Fruit fly (Drosophila melanogaster): ENCODE measurements around the gene Wnt4.

The Wnt4 gene

DNA sequence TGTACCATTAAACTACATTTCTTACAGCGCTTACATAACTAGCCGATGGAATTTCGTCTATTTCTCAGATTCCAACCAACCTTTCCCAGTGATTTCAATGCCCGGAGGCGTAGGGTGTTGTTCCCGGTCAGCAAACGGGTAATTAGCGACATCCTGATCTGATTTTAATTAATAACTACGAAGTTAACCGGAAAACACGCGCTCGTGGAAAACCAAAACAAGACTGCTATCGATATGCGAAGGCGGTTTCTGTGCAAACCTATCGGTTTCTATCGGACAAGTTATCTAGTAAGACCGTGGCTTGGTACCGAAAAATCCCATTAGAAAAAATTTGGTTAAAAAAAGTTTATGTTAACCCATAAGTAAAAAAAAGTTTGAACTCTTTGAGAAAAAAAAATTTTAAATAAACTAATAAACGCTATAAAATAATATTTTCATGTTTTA, 54.1 kb downstream of the Wnt4 start, which contains the start of gene mEFG1 (continued):
- TF ChIP-seq CG13296 (GFP tag; optimal IDR thresholded peaks at IDR 0.05) (peak; percentile 13), h (optimal IDR thresholded peaks at IDR 0.05) (no peak), amos (GFP tag; IDR thresholded peaks at IDR 0.05; ENCODE audit: partially characterized antibody) (peak; percentile 75; the same call in 1 of the 2 replicates), chif (GFP tag; optimal IDR thresholded peaks at IDR 0.05) (no peak), CG6654 (GFP tag; optimal IDR thresholded peaks at IDR 0.05) (no peak), E2f1 (GFP tag; IDR thresholded peaks at IDR 0.05) (no peak), onecut (GFP tag; IDR thresholded peaks at IDR 0.05) (no peak), CG11504 (tag; optimal IDR thresholded peaks at IDR 0.05) (peak; percentile 53), Meics (GFP tag; optimal IDR thresholded peaks at IDR 0.05) (no peak), dan (GFP tag; IDR thresholded peaks at IDR 0.05) (no peak), Oaz (GFP tag; IDR thresholded peaks at IDR 0.05) (no peak), hb (GFP tag; IDR thresholded peaks at IDR 0.05; ENCODE audit: partially characterized antibody) (peak; percentile 66; the same call in 1 of the 3 replicates), CG4730 (GFP tag; IDR thresholded peaks at IDR 0.05) (no peak), CG15601 (tag; optimal IDR thresholded peaks at IDR 0.05) (peak; percentile 1), Ptx1 (GFP tag; IDR thresholded peaks at IDR 0.05) (no peak), Nf-YB (GFP tag; optimal IDR thresholded peaks at IDR 0.05) (no peak), BEAF-32 (GFP tag; optimal IDR thresholded peaks at IDR 0.05) (peak; percentile 69), CG15269 (tag; optimal IDR thresholded peaks at IDR 0.05) (peak; percentile 22), CG17829 (tag; optimal IDR thresholded peaks at IDR 0.05) (peak; percentile 26), CG1024 (GFP tag; IDR thresholded peaks at IDR 0.05) (no peak), HLH54F (GFP tag; optimal IDR thresholded peaks at IDR 0.05) (no peak), z (GFP tag; IDR thresholded peaks at IDR 0.05) (no peak), CG18619 (GFP tag; optimal IDR thresholded peaks at IDR 0.05) (no peak), ham (GFP tag; IDR thresholded peaks at IDR 0.05) (no peak), Dll (GFP tag; IDR thresholded peaks at IDR 0.05; ENCODE audit: partially characterized antibody) (peak; percentile 83), CG1832 (GFP tag; optimal IDR thresholded peaks at IDR 0.05) (no peak), sens (GFP tag) (peak; percentile 62), scrt (GFP tag; optimal IDR thresholded peaks at IDR 0.05) (no peak), CG30020 (tag; optimal IDR thresholded peaks at IDR 0.05) (peak; percentile 18), CG13894 (tag; optimal IDR thresholded peaks at IDR 0.05) (peak; percentile 29), sob (GFP tag; IDR thresholded peaks at IDR 0.05) (no peak), zfh2 (GFP tag; optimal IDR thresholded peaks at IDR 0.05) (no peak), hbn (GFP tag; IDR thresholded peaks at IDR 0.05; ENCODE audit: partially characterized antibody) (peak; percentile 73), Aef1 (GFP tag; IDR thresholded peaks at IDR 0.05) (no peak), CG4617 (GFP tag; optimal IDR thresholded peaks at IDR 0.05; ENCODE audit: borderline replicate concordance) (no peak), CG12659 (GFP tag; optimal IDR thresholded peaks at IDR 0.05) (peak; percentile 22), CG6791 (GFP tag; IDR thresholded peaks at IDR 0.05; ENCODE audit: partially characterized antibody) (peak; percentile 81), her (GFP tag; optimal IDR thresholded peaks at IDR 0.05) (no peak), CG18476 (GFP tag; optimal IDR thresholded peaks at IDR 0.05) (no peak), Elba2 (GFP tag; optimal IDR thresholded peaks at IDR 0.05) (no peak), Xbp1 (GFP tag; optimal IDR thresholded peaks at IDR 0.05) (no peak), CG16813 (GFP tag; IDR thresholded peaks at IDR 0.05; ENCODE audit: partially characterized antibody) (peak; percentile 70), Dad (GFP tag; optimal IDR thresholded peaks at IDR 0.05) (no peak), CG6813 (GFP tag; optimal IDR thresholded peaks at IDR 0.05) (no peak), Bdp1 (GFP tag; optimal IDR thresholded peaks at IDR 0.05) (no peak), CG11723 (GFP tag; optimal IDR thresholded peaks at IDR 0.05) (no peak), CG4282 (GFP tag; optimal IDR thresholded peaks at IDR 0.05) (no peak), Six4 (GFP tag; optimal IDR thresholded peaks at IDR 0.05) (no peak), CG12219 (GFP tag; optimal IDR thresholded peaks at IDR 0.05) (no peak), pita (GFP tag; optimal IDR thresholded peaks at IDR 0.05) (no peak), dm (GFP tag; optimal IDR thresholded peaks at IDR 0.05) (peak; percentile 78)

Measured in whole organism, embryonic.